Fruit fly (Drosophila melanogaster): ENCODE measurements around the gene laza.

laza gene

DNA sequence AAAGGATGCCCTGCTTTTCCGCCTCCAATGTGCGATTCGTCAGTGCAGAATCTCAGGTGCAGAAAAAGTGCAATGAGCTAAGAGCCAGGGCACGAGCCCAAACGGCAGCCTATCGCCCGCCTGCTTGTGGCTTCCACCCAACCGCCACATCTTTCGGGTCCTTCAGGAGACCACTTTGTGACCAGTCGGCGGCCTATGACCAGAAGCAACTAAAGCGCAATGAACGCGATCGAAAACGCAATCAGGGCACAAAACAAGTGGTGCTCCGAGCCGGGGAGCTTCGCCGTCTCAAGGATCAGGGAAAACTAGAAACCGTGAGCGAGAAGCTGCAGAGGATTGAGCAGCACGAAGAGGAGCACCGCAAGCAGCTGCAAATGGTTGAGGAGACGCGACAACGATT is 6.6 kb downstream of the laza start, which contains the start of gene CG11449:
Gene CG11449, plus strand, starts transcription at position 6 of the 400 bp plus-strand sequence.
- TF ChIP-seq CG8478 (optimal IDR thresholded peaks at IDR 0.05) (peak; percentile 21), Ets65A (GFP tag) (peak; percentile 90), wor (GFP tag; IDR thresholded peaks at IDR 0.05) (no peak), Neu2 (GFP tag; optimal IDR thresholded peaks at IDR 0.05; ENCODE audit: borderline replicate concordance) (no peak), stwl (tag; optimal IDR thresholded peaks at IDR 0.05) (no peak)

- TF ChIP-seq oc (tag; optimal IDR thresholded peaks at IDR 0.05) (peak; percentile 95), abd-A (tag; optimal IDR thresholded peaks at IDR 0.05) (peak; percentile 15), vfl (GFP tag; optimal IDR thresholded peaks at IDR 0.05) (no peak)
These were observed 23.8 kb downstream of the laza start for dm6 chr3L:22437111-22437510.

DNA sequence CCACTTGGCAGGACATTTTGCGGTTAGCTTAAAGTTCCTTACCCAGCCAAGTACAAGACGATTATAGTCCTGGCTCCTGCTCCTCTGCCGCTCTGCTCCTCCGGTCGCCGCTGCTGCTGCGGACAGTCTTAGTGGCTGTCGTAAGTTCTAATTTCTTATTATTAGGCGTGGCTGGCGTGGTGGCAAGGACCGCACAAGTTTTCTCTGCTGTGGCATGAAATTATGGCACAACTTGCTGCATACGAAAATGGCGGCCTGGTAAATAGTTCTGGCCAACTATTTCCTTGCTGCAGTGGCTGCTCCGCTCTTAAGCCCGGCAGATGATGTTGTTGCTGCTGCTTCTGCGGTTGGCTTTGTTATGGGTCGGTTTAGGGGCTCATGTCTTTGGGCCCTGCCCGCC is 36.2 kb downstream of the laza start:
- peak; percentile 66 for TF ChIP-seq Ets65A (GFP tag)
- TF ChIP-seq ap (GFP tag; IDR thresholded peaks at IDR 0.05) = no peak
- peak; percentile 54 for TF ChIP-seq sens (GFP tag)

DNA sequence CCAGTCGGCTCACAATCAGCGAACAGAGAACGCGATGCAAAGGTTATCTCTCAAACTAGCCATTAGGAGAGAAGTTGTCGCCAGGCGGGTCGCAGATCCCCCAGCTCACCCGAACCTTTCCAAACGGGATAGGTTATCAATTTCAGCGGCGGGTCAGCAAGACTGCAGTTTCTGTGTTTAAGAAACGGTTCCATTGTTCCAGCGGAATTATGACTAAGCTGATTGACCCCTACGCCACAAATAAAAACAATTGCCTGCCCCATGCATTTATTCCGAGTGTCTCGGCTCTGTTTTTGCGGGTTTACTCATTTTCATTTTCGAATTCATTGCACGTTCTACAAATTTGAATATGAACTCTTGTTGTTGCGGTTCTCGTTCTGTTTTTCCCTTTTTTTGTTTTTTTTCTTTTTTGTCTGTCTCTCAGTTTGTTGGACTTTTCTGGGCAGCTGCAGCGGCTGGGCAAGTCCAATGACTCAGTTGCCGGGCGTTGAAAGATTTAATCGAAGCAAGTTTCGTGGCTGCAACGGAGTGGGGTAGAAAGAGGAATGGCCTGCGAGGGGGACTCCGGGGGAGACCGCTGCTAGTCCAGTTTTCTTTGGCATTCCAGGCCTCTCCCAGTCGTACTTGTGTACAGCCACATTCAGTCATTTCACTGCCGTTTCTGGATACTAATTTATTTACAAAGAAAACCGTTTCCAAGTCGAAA is 40.2 kb downstream of the laza start:
- no peak for TF ChIP-seq ap (GFP tag; IDR thresholded peaks at IDR 0.05)
- TF ChIP-seq klu (GFP tag; IDR thresholded peaks at IDR 0.05) = no peak
- TF ChIP-seq ssp (GFP tag; IDR thresholded peaks at IDR 0.05) = no peak
- TF ChIP-seq Hr78 (GFP tag; optimal IDR thresholded peaks at IDR 0.05) = peak in 1 of 2 experiments; percentile 87
- no peak for TF ChIP-seq CG12942 (GFP tag; optimal IDR thresholded peaks at IDR 0.05)
- no peak for TF ChIP-seq bcd (GFP tag; optimal IDR thresholded peaks at IDR 0.05)
- no peak for TF ChIP-seq CG6175 (GFP tag; IDR thresholded peaks at IDR 0.05)
- TF ChIP-seq bsh (GFP tag; optimal IDR thresholded peaks at IDR 0.05) = peak in 1 of 2 experiments; percentile 6
- TF ChIP-seq nom (GFP tag; optimal IDR thresholded peaks at IDR 0.05) = peak; percentile 88
- TF ChIP-seq shn (GFP tag; optimal IDR thresholded peaks at IDR 0.05) = no peak
- no peak for TF ChIP-seq CG12155 (GFP tag; optimal IDR thresholded peaks at IDR 0.05)
- TF ChIP-seq crol (GFP tag; IDR thresholded peaks at IDR 0.05) = peak; percentile 77
- TF ChIP-seq row (GFP tag; IDR thresholded peaks at IDR 0.05) = no peak
- no peak for TF ChIP-seq CG17186 (GFP tag; optimal IDR thresholded peaks at IDR 0.05)
- TF ChIP-seq H2.0 (GFP tag; IDR thresholded peaks at IDR 0.05) = no peak
- no peak for TF ChIP-seq pfk (GFP tag; optimal IDR thresholded peaks at IDR 0.05)
- no peak for TF ChIP-seq CG12744 (GFP tag; optimal IDR thresholded peaks at IDR 0.05)
- TF ChIP-seq Hr51 (GFP tag; optimal IDR thresholded peaks at IDR 0.05) = no peak
- TF ChIP-seq Blimp-1 (GFP tag; optimal IDR thresholded peaks at IDR 0.05) = peak; percentile 35
- TF ChIP-seq CG14710 (tag; optimal IDR thresholded peaks at IDR 0.05) = no peak
- peak; percentile 57 for TF ChIP-seq sd (tag; optimal IDR thresholded peaks at IDR 0.05)
- TF ChIP-seq Drgx (GFP tag; IDR thresholded peaks at IDR 0.05) = 0 out of 2 replicates have a peak, but pooled peaks have one; percentile 13
- peak; percentile 25 for TF ChIP-seq grn (GFP tag; optimal IDR thresholded peaks at IDR 0.05)
- no peak for TF ChIP-seq CG12104 (GFP tag; optimal IDR thresholded peaks at IDR 0.05)
- TF ChIP-seq CG15269 (tag; optimal IDR thresholded peaks at IDR 0.05) = no peak
- no peak for TF ChIP-seq kni (GFP tag; optimal IDR thresholded peaks at IDR 0.05)
- TF ChIP-seq CG4617 (GFP tag; optimal IDR thresholded peaks at IDR 0.05; ENCODE audit: borderline replicate concordance) = no peak
- no peak for TF ChIP-seq CG11247 (GFP tag; IDR thresholded peaks at IDR 0.05)
- no peak for TF ChIP-seq CG4730 (GFP tag; IDR thresholded peaks at IDR 0.05)
- TF ChIP-seq fd3F (GFP tag; optimal IDR thresholded peaks at IDR 0.05) = no peak
- TF ChIP-seq sqz (GFP tag; optimal IDR thresholded peaks at IDR 0.05) = peak; percentile 21
